Worm (Caenorhabditis elegans): Measurements from ENCODE around the gene ave-1.

ave-1 gene

DNA sequence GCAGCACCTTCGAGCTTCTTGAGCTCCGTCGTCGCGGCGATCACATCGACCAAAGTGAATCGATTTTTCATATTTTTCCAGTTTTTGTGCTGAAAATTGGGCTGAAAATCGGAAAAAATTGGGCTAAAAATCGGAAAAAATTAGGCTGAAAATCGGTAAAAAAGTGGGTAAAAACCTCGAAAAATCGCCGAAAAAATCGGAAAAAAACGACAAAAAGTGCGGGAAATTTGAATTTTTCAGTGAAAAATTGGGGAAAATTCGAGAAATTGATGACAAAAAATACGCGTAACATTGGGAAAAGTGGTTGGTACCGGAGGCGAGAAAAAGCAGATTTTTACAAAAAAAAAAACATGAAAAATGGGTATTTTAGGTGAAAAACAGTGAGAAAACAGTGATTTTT is 12.4 kb downstream of the ave-1 start, which contains the start of gene Y82E9BR.18:
Gene Y82E9BR.18, minus strand, starts transcription at position 101 of the 400 bp plus-strand sequence.
- TF ChIP-seq madf-10 (tag; optimal IDR thresholded peaks at IDR 0.05), result no peak

DNA sequence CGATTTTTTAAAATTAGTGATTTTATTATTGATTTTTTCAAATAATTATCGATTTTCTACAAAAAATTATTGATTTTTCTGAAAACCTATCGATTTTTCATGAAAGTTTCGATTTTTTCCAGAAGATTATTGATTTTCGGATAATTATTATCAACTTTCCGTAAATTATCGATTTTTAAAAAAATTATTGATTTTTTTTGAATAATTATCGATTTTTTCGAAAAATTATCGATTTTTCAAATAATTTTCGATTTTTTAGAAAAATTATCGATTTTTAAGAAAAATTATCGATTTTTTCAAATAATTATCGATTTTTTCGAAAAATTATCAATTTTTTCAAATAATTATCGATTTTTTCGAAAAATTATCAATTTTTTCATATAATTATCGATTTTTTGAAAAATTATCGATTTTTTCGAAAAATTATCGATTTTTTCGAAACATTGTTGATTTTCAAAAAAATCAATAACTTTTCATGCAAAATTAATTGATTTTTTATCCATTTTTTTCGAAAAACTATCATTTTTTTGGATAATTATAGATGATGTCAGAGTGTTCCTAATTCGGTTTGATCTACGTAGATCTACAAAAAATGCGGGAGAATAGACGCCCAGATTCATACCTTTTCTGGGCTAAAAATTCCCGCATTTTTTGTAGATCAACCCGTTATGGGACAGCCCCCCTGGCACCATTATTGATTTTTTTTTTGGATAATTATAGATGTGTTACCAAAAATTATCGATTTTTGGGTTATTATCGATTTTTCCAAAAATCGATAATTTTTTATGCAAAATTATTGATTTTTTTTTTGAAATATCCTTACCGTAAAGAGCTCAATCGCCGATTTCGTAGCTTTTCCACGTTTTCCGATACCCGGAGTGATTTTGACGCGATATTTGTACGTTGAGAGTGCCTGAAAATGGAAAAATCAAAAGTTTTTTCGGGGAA is 27.1 kb downstream of the ave-1 start:
- TF ChIP-seq nhr-90 (tag; optimal IDR thresholded peaks at IDR 0.05) (no peak), D2030.7 (GFP tag; IDR thresholded peaks at IDR 0.05) (no peak), nhr-27 (tag; optimal IDR thresholded peaks at IDR 0.05) (no peak), ceh-79 (tag; optimal IDR thresholded peaks at IDR 0.05) (no peak), nfya-2 (GFP tag; IDR thresholded peaks at IDR 0.05) (no peak), hsf-1 (GFP tag; IDR thresholded peaks at IDR 0.05) (no peak), madf-8 (GFP tag; conservative IDR thresholded peaks at IDR 0.05) (no peak), F37B4.10 (GFP tag; IDR thresholded peaks at IDR 0.05) (no peak), bed-2 (GFP tag; IDR thresholded peaks at IDR 0.05) (no peak), K12H6.12 (tag; optimal IDR thresholded peaks at IDR 0.05) (no peak), Y56A3A.18 (GFP tag; IDR thresholded peaks at IDR 0.05) (no peak), ztf-25 (GFP tag; IDR thresholded peaks at IDR 0.05) (no peak), snpc-1.1 (tag; optimal IDR thresholded peaks at IDR 0.05; ENCODE audit: insufficient read depth) (no peak), ets-4 (GFP tag; optimal IDR thresholded peaks at IDR 0.05) (no peak)

- TF ChIP-seq T26A5.8 (tag; optimal IDR thresholded peaks at IDR 0.05) (no peak), attf-3 (GFP tag; conservative IDR thresholded peaks at IDR 0.05) (no peak), unc-62 (GFP tag; optimal IDR thresholded peaks at IDR 0.05) (no peak), ets-4 (GFP tag; optimal IDR thresholded peaks at IDR 0.05) (no peak), ztf-25 (GFP tag; IDR thresholded peaks at IDR 0.05) (no peak), ztf-22 (GFP tag; optimal IDR thresholded peaks at IDR 0.05) (no peak), dpl-1 (GFP tag; optimal IDR thresholded peaks at IDR 0.05) (no peak), snpc-1.1 (tag; optimal IDR thresholded peaks at IDR 0.05; ENCODE audit: insufficient read depth) (no peak), Y79H2A.3 (GFP tag; conservative IDR thresholded peaks at IDR 0.05) (no peak), B0035.1 (tag; optimal IDR thresholded peaks at IDR 0.05) (no peak), mcd-1 (GFP tag; IDR thresholded peaks at IDR 0.05) (no peak), ekl-4 (GFP tag; IDR thresholded peaks at IDR 0.05) (no peak), F10E7.11 (tag; optimal IDR thresholded peaks at IDR 0.05) (no peak), Y53F4B.3 (GFP tag; IDR thresholded peaks at IDR 0.05) (no peak)
These were observed 38.9 kb downstream of the ave-1 start for ce11 chrIII:1456859-1457258.

DNA sequence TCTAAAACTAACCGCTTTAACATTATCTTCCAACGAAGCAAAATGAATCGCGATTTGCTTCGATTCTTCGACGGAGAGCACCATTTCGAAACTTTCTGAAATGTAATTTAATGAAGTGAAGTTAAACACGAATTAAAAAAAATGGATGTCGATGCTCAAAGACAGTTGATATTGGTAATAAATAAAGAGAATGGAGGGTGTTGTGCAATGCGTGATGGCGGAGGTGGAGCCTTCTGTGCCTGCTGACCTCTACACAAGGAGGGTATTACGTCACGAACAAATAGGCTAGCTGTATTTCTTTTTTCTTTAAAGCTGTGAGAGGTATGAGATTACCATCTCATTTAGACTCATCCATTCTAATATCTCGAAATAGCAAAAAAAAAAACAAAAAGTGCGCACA is 40.1 kb downstream of the ave-1 start, which contains the start of gene Y82E9BR.17:
Gene Y82E9BR.17, minus strand, starts transcription at position 101 of the 400 bp plus-strand sequence.
- TF ChIP-seq nhr-120 (GFP tag; IDR thresholded peaks at IDR 0.05), result no peak
- no peak for TF ChIP-seq sptf-2 (GFP tag; optimal IDR thresholded peaks at IDR 0.05)

ce11 chrIII:1446747-1447146 is 49.0 kb downstream of the ave-1 start:
- TF ChIP-seq chd-7 (tag; optimal IDR thresholded peaks at IDR 0.05) (no peak), ztf-26 (tag; optimal IDR thresholded peaks at IDR 0.05) (no peak), gei-17 (GFP tag; optimal IDR thresholded peaks at IDR 0.05) (no peak), madf-10 (tag; optimal IDR thresholded peaks at IDR 0.05) (no peak), nhr-80 (tag; optimal IDR thresholded peaks at IDR 0.05) (no peak), zfh-2 (GFP tag; conservative IDR thresholded peaks at IDR 0.05) (peak; percentile 65; the same call in 1 of the 2 replicates), hmg-1.2 (GFP tag; IDR thresholded peaks at IDR 0.05) (no peak)

Data from whole organism, young adult.